Fruit fly (Drosophila melanogaster) whole organism, prepupa: ENCODE results near the gene CG14082.

Experiments
- CG10631 ChIP-seq: fragments of 200-800 bp; sonication (Bioruptor generic); optimal IDR thresholded peaks from 2 replicates; lab custom pipeline; 2016; ENCODE audit warnings: missing biosample characterization, missing genetic modification characterization
- CG10669 ChIP-seq: fragments of 200-800 bp; sonication (Bioruptor generic); optimal IDR thresholded peaks from 3 replicates; lab custom pipeline; 2018; ENCODE audit warnings: missing biosample characterization, mild to moderate bottlenecking, missing genetic modification characterization, moderate library complexity
- CG11294 ChIP-seq: fragments of 200-800 bp; sonication (Bioruptor generic); IDR thresholded peaks from 2 replicates; pipeline ENCODE4 v1.3.6; 2022; ENCODE audit warnings: missing biosample characterization, missing genetic modification characterization
- CG11762 ChIP-seq: fragments of 200-800 bp; sonication (Bioruptor generic); optimal IDR thresholded peaks from 3 replicates; lab custom pipeline; 2016; ENCODE audit warnings: missing biosample characterization, missing genetic modification characterization; ENCODE audit not compliant: insufficient read depth
- CG11902 ChIP-seq: fragments of 200-800 bp; sonication (Bioruptor generic); optimal IDR thresholded peaks from 3 replicates; lab custom pipeline; 2016; ENCODE audit warnings: missing biosample characterization, missing genetic modification characterization
- CG1621 ChIP-seq: fragments of 200-800 bp; sonication (Bioruptor generic); optimal IDR thresholded peaks from 3 replicates; lab custom pipeline; 2018; ENCODE audit warnings: missing biosample characterization, mild to moderate bottlenecking, missing genetic modification characterization
- CG16779 ChIP-seq: fragments of 200-800 bp; sonication (Bioruptor generic); optimal IDR thresholded peaks from 3 replicates; lab custom pipeline; 2017; ENCODE audit warnings: missing biosample characterization, mild to moderate bottlenecking, missing genetic modification characterization
- CG31627 ChIP-seq: fragments of 200-800 bp; sonication (Bioruptor generic); optimal IDR thresholded peaks from 3 replicates; lab custom pipeline; 2016; ENCODE audit warnings: missing biosample characterization, missing genetic modification characterization
- CG32006 ChIP-seq: fragments of 200-800 bp; sonication (Bioruptor generic); optimal IDR thresholded peaks from 3 replicates; lab custom pipeline; 2017; ENCODE audit warnings: missing biosample characterization, mild to moderate bottlenecking, missing genetic modification characterization
- CG34406 ChIP-seq: fragments of 200-800 bp; sonication (Bioruptor generic); optimal IDR thresholded peaks from 3 replicates; lab custom pipeline; 2016; ENCODE audit warnings: missing biosample characterization, missing genetic modification characterization
- CG3919 ChIP-seq: fragments of 200-800 bp; sonication (Bioruptor generic); optimal IDR thresholded peaks from 3 replicates; lab custom pipeline; 2016; ENCODE audit warnings: missing biosample characterization, missing genetic modification characterization
- CG4318 ChIP-seq: fragments of 200-800 bp; sonication (Bioruptor generic); optimal IDR thresholded peaks from 3 replicates; lab custom pipeline; 2017; ENCODE audit warnings: missing biosample characterization, mild to moderate bottlenecking, missing genetic modification characterization
- CG6163 ChIP-seq: fragments of 200-800 bp; sonication (Bioruptor generic); IDR thresholded peaks from 3 replicates; pipeline ENCODE4 v1.3.6; 2022; ENCODE audit warnings: missing biosample characterization, missing genetic modification characterization
- CG6276 ChIP-seq: fragments of 200-800 bp; sonication (Bioruptor generic); optimal IDR thresholded peaks from 2 replicates; lab custom pipeline; 2017; ENCODE audit warnings: missing biosample characterization, mild to moderate bottlenecking, missing genetic modification characterization
- CG6792 ChIP-seq: fragments of 200-800 bp; sonication (Bioruptor generic); optimal IDR thresholded peaks from 3 replicates; lab custom pipeline; 2016; ENCODE audit warnings: missing biosample characterization, missing genetic modification characterization
- CG6808 ChIP-seq: fragments of 200-800 bp; sonication (Bioruptor generic); optimal IDR thresholded peaks from 3 replicates; lab custom pipeline; 2017; ENCODE audit warnings: missing biosample characterization, missing genetic modification characterization, mild to moderate bottlenecking, moderate library complexity, missing genetic modification reagents
- CG6854 ChIP-seq: fragments of 200-800 bp; sonication (Bioruptor generic); optimal IDR thresholded peaks from 2 replicates; lab custom pipeline; 2017; ENCODE audit warnings: missing biosample characterization, mild to moderate bottlenecking, missing genetic modification characterization
- CG8119 ChIP-seq: fragments of 200-800 bp; sonication (Bioruptor generic); IDR thresholded peaks from 3 replicates; pipeline ENCODE4 v1.3.6; 2022; ENCODE audit warnings: missing biosample characterization, missing genetic modification characterization
- CG8632 ChIP-seq: fragments of 200-800 bp; sonication (Bioruptor generic); optimal IDR thresholded peaks from 3 replicates; lab custom pipeline; 2016; ENCODE audit warnings: missing biosample characterization, missing genetic modification characterization
- CG9139 ChIP-seq: fragments of 200-800 bp; sonication (Bioruptor generic); optimal IDR thresholded peaks from 3 replicates; lab custom pipeline; 2017; ENCODE audit warnings: missing biosample characterization, mild to moderate bottlenecking, missing genetic modification characterization
- Eip75B ChIP-seq: fragments of 200-800 bp; sonication (Bioruptor generic); optimal IDR thresholded peaks from 3 replicates; lab custom pipeline; 2016; ENCODE audit warnings: missing biosample characterization, missing genetic modification characterization
- Eip93F ChIP-seq: fragments of 200-800 bp; sonication (Bioruptor generic); optimal IDR thresholded peaks from 2 replicates; lab custom pipeline; 2016; ENCODE audit warnings: missing biosample characterization, mild to moderate bottlenecking, missing genetic modification characterization
- Ets21C ChIP-seq: fragments of 200-800 bp; sonication (Bioruptor generic); optimal IDR thresholded peaks from 3 replicates; lab custom pipeline; 2016; ENCODE audit warnings: missing biosample characterization, missing genetic modification characterization
- Gug ChIP-seq: fragments of 200-800 bp; sonication (Bioruptor generic); IDR thresholded peaks from 2 replicates; pipeline ENCODE4 v1.3.6; 2022; ENCODE audit warnings: missing biosample characterization, missing genetic modification characterization
- Hr38 ChIP-seq: sonication (Bioruptor generic); optimal IDR thresholded peaks from 2 replicates; lab custom pipeline; 2016; ENCODE audit warnings: missing biosample characterization, missing genetic modification characterization
- Hr39 ChIP-seq: fragments of 200-800 bp; sonication (Bioruptor generic); optimal IDR thresholded peaks from 2 replicates; lab custom pipeline; 2016; ENCODE audit warnings: missing biosample characterization, missing genetic modification characterization
- Hr4 ChIP-seq: fragments of 200-800 bp; sonication (Bioruptor generic); optimal IDR thresholded peaks from 3 replicates; lab custom pipeline; 2016; ENCODE audit warnings: missing biosample characterization, missing genetic modification characterization
- OdsH ChIP-seq: fragments of 200-800 bp; sonication (Bioruptor generic); optimal IDR thresholded peaks from 3 replicates; lab custom pipeline; 2016; ENCODE audit warnings: missing biosample characterization, missing genetic modification characterization
- Smox ChIP-seq: fragments of 200-800 bp; sonication (Bioruptor generic); optimal IDR thresholded peaks from 3 replicates; lab custom pipeline; 2016; ENCODE audit warnings: missing biosample characterization, missing genetic modification characterization
- Sox102F ChIP-seq: fragments of 200-800 bp; sonication (Bioruptor generic); optimal IDR thresholded peaks from 2 replicates; lab custom pipeline; 2016; ENCODE audit warnings: missing biosample characterization, mild to moderate bottlenecking, missing genetic modification characterization
- Sox14 ChIP-seq: fragments of 200-800 bp; sonication (Bioruptor generic); optimal IDR thresholded peaks from 3 replicates; lab custom pipeline; 2016; ENCODE audit warnings: missing biosample characterization, missing genetic modification characterization
- Sox15 ChIP-seq: fragments of 200-800 bp; sonication (Bioruptor generic); optimal IDR thresholded peaks from 3 replicates; lab custom pipeline; 2016; ENCODE audit warnings: missing biosample characterization, missing genetic modification characterization
- achi ChIP-seq: fragments of 200-800 bp; sonication (Bioruptor generic); optimal IDR thresholded peaks from 3 replicates; lab custom pipeline; 2016; ENCODE audit warnings: missing biosample characterization, missing genetic modification characterization
- acj6 ChIP-seq: fragments of 200-800 bp; sonication (Bioruptor generic); optimal IDR thresholded peaks from 3 replicates; lab custom pipeline; 2016; ENCODE audit warnings: missing biosample characterization, missing genetic modification characterization
- cyc ChIP-seq: fragments of 200-800 bp; sonication (Bioruptor generic); optimal IDR thresholded peaks from 3 replicates; lab custom pipeline; 2016; ENCODE audit warnings: missing biosample characterization, missing genetic modification characterization
- dac ChIP-seq: fragments of 200-800 bp; sonication (Bioruptor generic); optimal IDR thresholded peaks from 2 replicates; lab custom pipeline; 2017; ENCODE audit warnings: missing biosample characterization, mild to moderate bottlenecking, missing genetic modification characterization
- eg ChIP-seq: fragments of 200-800 bp; sonication (Bioruptor generic); IDR thresholded peaks from 3 replicates; pipeline ENCODE4 v1.3.6; 2022; ENCODE audit warnings: missing biosample characterization, missing genetic modification characterization
- esn ChIP-seq: fragments of 200-800 bp; sonication (Bioruptor generic); optimal IDR thresholded peaks from 2 replicates; lab custom pipeline; 2016; ENCODE audit warnings: missing biosample characterization, mild to moderate bottlenecking, missing genetic modification characterization, moderate library complexity
- fd59A ChIP-seq: fragments of 200-800 bp; sonication (Bioruptor generic); optimal IDR thresholded peaks from 2 replicates; lab custom pipeline; 2017; ENCODE audit warnings: missing biosample characterization, mild to moderate bottlenecking, missing genetic modification characterization, missing genetic modification reagents
- fd85E ChIP-seq: fragments of 200-800 bp; sonication (Bioruptor generic); optimal IDR thresholded peaks from 3 replicates; lab custom pipeline; 2016; ENCODE audit warnings: missing biosample characterization, missing genetic modification characterization
- lz ChIP-seq: fragments of 200-800 bp; sonication (Bioruptor generic); optimal IDR thresholded peaks from 3 replicates; lab custom pipeline; 2016; ENCODE audit warnings: missing biosample characterization, missing genetic modification characterization
- net ChIP-seq: fragments of 200-800 bp; sonication (Bioruptor generic); optimal IDR thresholded peaks from 3 replicates; lab custom pipeline; 2016; ENCODE audit warnings: missing biosample characterization, missing genetic modification characterization
- spab ChIP-seq: fragments of 200-800 bp; sonication (Bioruptor generic); optimal IDR thresholded peaks from 2 replicates; lab custom pipeline; 2017; ENCODE audit warnings: missing biosample characterization, mild to moderate bottlenecking, missing genetic modification characterization, missing genetic modification reagents
- ss ChIP-seq, 2 experiments: fragments of 200-800 bp; sonication (Bioruptor generic); optimal IDR thresholded peaks; 2 replicates in 1 of 2; 3 replicates in 1 of 2; lab custom pipeline; 2017 to 2018; ENCODE audit warnings: mild to moderate bottlenecking in 2 of 2, missing biosample characterization in 2 of 2, missing genetic modification characterization in 2 of 2, moderate library complexity in 1 of 2
- svp ChIP-seq: fragments of 200-800 bp; sonication (Bioruptor generic); peaks from one replicate; lab custom pipeline; 2016; ENCODE audit warnings: missing biosample characterization, missing genetic modification characterization
- topi ChIP-seq: fragments of 200-800 bp; sonication (Bioruptor generic); optimal IDR thresholded peaks from 3 replicates; lab custom pipeline; 2016; ENCODE audit warnings: missing biosample characterization, missing genetic modification characterization
- vri ChIP-seq: fragments of 200-800 bp; sonication (Bioruptor generic); optimal IDR thresholded peaks from 3 replicates; lab custom pipeline; 2016; ENCODE audit warnings: missing biosample characterization, mild to moderate bottlenecking, missing genetic modification characterization

The CG14082 gene

dm6 chr3L:19171321-19172191, 32.8 kb upstream of the CG14082 start (continued):
- TF ChIP-seq CG16779 (tag; lab: Kevin White, UChicago) (no peak), Hr38 (no peak), CG6163 (GFP tag; lab: Robert Waterston, UW) (peak; percentile 69), cyc (no peak), Eip93F (GFP tag; lab: Kevin White, UChicago) (no peak), Eip75B (GFP tag; lab: Kevin White, UChicago) (no peak), esn (no peak), Sox14 (GFP tag; lab: Kevin White, UChicago) (no peak), acj6 (GFP tag; lab: Kevin White, UChicago) (no peak)

- TF ChIP-seq Hr4 (GFP tag; lab: Kevin White, UChicago): no peak
- TF ChIP-seq achi (GFP tag; lab: Kevin White, UChicago): no peak
- no peak for TF ChIP-seq CG6792 (GFP tag; lab: Kevin White, UChicago)
- peak; percentile 73 for TF ChIP-seq svp (GFP tag; lab: Kevin White, UChicago)
- peak; percentile 51 for TF ChIP-seq net (GFP tag; lab: Kevin White, UChicago)
- peak; percentile 32 to 48 for TF ChIP-seq ss (GFP tag; optimal IDR thresholded peaks at IDR 0.05; lab: Kevin White, UChicago)
- peak; percentile 84 for TF ChIP-seq CG6163 (GFP tag; lab: Robert Waterston, UW)
- no peak for TF ChIP-seq CG10631 (GFP tag; lab: Kevin White, UChicago)
- no peak for TF ChIP-seq CG11762 (GFP tag; lab: Kevin White, UChicago)
- no peak for TF ChIP-seq cyc
- TF ChIP-seq eg (GFP tag; lab: Robert Waterston, UW): peak; percentile 45; the same call in 1 of the 3 replicates
- TF ChIP-seq CG6276: peak; percentile 4
- peak; percentile 51 for TF ChIP-seq esn
- peak; percentile 38; the same call in 2 of the 3 replicates for TF ChIP-seq CG8119 (GFP tag; lab: Robert Waterston, UW)
- TF ChIP-seq OdsH: no peak
- TF ChIP-seq CG1621 (tag; lab: Kevin White, UChicago): peak; percentile 33
- TF ChIP-seq vri (GFP tag; lab: Kevin White, UChicago): peak; percentile 80
- no peak for TF ChIP-seq Smox (GFP tag; lab: Kevin White, UChicago)
- no peak for TF ChIP-seq CG31627 (GFP tag; lab: Kevin White, UChicago)
- peak; percentile 16 for TF ChIP-seq CG8632 (GFP tag; lab: Kevin White, UChicago)
- no peak for TF ChIP-seq spab (GFP tag; lab: Kevin White, UChicago)
- TF ChIP-seq CG6854 (GFP tag; lab: Kevin White, UChicago): peak; percentile 61
- no peak for TF ChIP-seq Hr38
- TF ChIP-seq CG11902 (GFP tag; lab: Kevin White, UChicago): no peak
- TF ChIP-seq Sox15 (GFP tag; lab: Kevin White, UChicago): no peak
- peak; percentile 22 for TF ChIP-seq Eip93F (GFP tag; lab: Kevin White, UChicago)
- TF ChIP-seq CG10669 (GFP tag; lab: Kevin White, UChicago): no peak
- TF ChIP-seq Ets21C: no peak
- peak; percentile 70 for TF ChIP-seq CG9139 (GFP tag; lab: Kevin White, UChicago)
- peak; percentile 14 for TF ChIP-seq lz (GFP tag; lab: Kevin White, UChicago)
- peak; percentile 61 for TF ChIP-seq CG3919 (GFP tag; lab: Kevin White, UChicago)
- TF ChIP-seq CG11294 (GFP tag; lab: Robert Waterston, UW): no peak
- TF ChIP-seq CG32006 (GFP tag; lab: Kevin White, UChicago): no peak
- TF ChIP-seq acj6 (GFP tag; lab: Kevin White, UChicago): no peak
- TF ChIP-seq CG16779 (tag; lab: Kevin White, UChicago): no peak
- TF ChIP-seq fd85E (GFP tag; lab: Kevin White, UChicago): no peak
- no peak for TF ChIP-seq Hr39 (GFP tag; lab: Kevin White, UChicago)
- TF ChIP-seq CG6808 (GFP tag; lab: Kevin White, UChicago): peak; percentile 14
- peak; percentile 73 for TF ChIP-seq Sox102F (GFP tag; lab: Kevin White, UChicago)
- no peak for TF ChIP-seq dac (GFP tag; lab: Kevin White, UChicago)
- TF ChIP-seq topi (GFP tag; lab: Kevin White, UChicago): peak; percentile 42
- peak; percentile 29 for TF ChIP-seq Sox14 (GFP tag; lab: Kevin White, UChicago)
- TF ChIP-seq CG34406 (GFP tag; lab: Kevin White, UChicago): peak; percentile 0
- no peak for TF ChIP-seq CG4318 (GFP tag; lab: Kevin White, UChicago)
- TF ChIP-seq fd59A (GFP tag; lab: Kevin White, UChicago): no peak
- 0 out of 2 replicates have a peak, but pooled peaks have one; percentile 15 for TF ChIP-seq Gug (GFP tag; lab: Robert Waterston, UW)
Measured at dm6 chr3L:19170426-19170825, 31.7 kb upstream of the CG14082 start.
